Worm (Caenorhabditis elegans) whole organism, mixed stage, embryonic: Measurements from ENCODE around the gene T05C3.2.

Experiments used
- M03D4.4 ChIP-seq: sonication (generic microtip); optimal IDR thresholded peaks from 2 replicates; lab custom pipeline; 2017; ENCODE audit warnings: mild to moderate bottlenecking, missing genetic modification characterization, missing compliant biosample characterization
- bed-3 ChIP-seq: fragments of 200-800 bp; sonication (Bioruptor generic); optimal IDR thresholded peaks from 3 replicates; lab custom pipeline; 2018; ENCODE audit warnings: mild to moderate bottlenecking, missing genetic modification characterization, moderate library complexity, missing compliant biosample characterization
- blmp-1 ChIP-seq: fragments of 150-350 bp; optimal IDR thresholded peaks from 2 replicates; lab custom pipeline; 2014; ENCODE audit warnings: missing biosample characterization, missing genetic modification characterization
- ceh-39 ChIP-seq: fragments of 150-350 bp; optimal IDR thresholded peaks from 2 replicates; lab custom pipeline; 2014; ENCODE audit warnings: missing biosample characterization, missing genetic modification characterization
- ceh-83 ChIP-seq: fragments of 200-800 bp; sonication (Bioruptor generic); optimal IDR thresholded peaks from 2 replicates; lab custom pipeline; 2018; ENCODE audit warnings: mild to moderate bottlenecking, missing genetic modification characterization, missing compliant biosample characterization
- ces-1 ChIP-seq: fragments of 150-350 bp; optimal IDR thresholded peaks from 2 replicates; lab custom pipeline; 2014; ENCODE audit warnings: missing biosample characterization, missing genetic modification reagents, missing genetic modification characterization
- cnd-1 ChIP-seq: fragments of 200-800 bp; sonication (Bioruptor generic); optimal IDR thresholded peaks from 2 replicates; lab custom pipeline; 2018; ENCODE audit warnings: mild to moderate bottlenecking, missing genetic modification characterization, missing compliant biosample characterization
- drap-1 ChIP-seq: fragments of 200-800 bp; sonication (Bioruptor generic); optimal IDR thresholded peaks from 3 replicates; lab custom pipeline; 2018; ENCODE audit warnings: mild to moderate bottlenecking, missing genetic modification characterization, missing compliant biosample characterization
- elt-1 ChIP-seq: sonication (generic microtip); optimal IDR thresholded peaks from 2 replicates; lab custom pipeline; 2017; ENCODE audit warnings: missing genetic modification characterization, mild to moderate bottlenecking, missing compliant biosample characterization, antibody characterized with exemption, moderate library complexity, borderline replicate concordance; ENCODE audit not compliant: insufficient read depth
- elt-3 ChIP-seq: fragments of 150-350 bp; optimal IDR thresholded peaks from 2 replicates; lab custom pipeline; 2014; ENCODE audit warnings: missing biosample characterization, missing genetic modification characterization
- flh-1 ChIP-seq: fragments of 200-800 bp; sonication (Bioruptor generic); optimal IDR thresholded peaks from 2 replicates; lab custom pipeline; 2018; ENCODE audit warnings: mild to moderate bottlenecking, missing genetic modification characterization, moderate library complexity, missing compliant biosample characterization
- ham-2 ChIP-seq: fragments of 200-800 bp; sonication (Bioruptor generic); optimal IDR thresholded peaks from 2 replicates; lab custom pipeline; 2018; ENCODE audit warnings: mild to moderate bottlenecking, missing genetic modification characterization, missing compliant biosample characterization
- hlh-1 ChIP-seq: fragments of 150-350 bp; optimal IDR thresholded peaks from 2 replicates; lab custom pipeline; 2014; ENCODE audit warnings: missing biosample characterization, missing genetic modification reagents, missing genetic modification characterization
- lin-13 ChIP-seq: fragments of 150-350 bp; optimal IDR thresholded peaks from 2 replicates; lab custom pipeline; 2014; ENCODE audit warnings: missing biosample characterization, missing genetic modification characterization
- lsy-2 ChIP-seq: fragments of 150-350 bp; optimal IDR thresholded peaks from 2 replicates; lab custom pipeline; 2014; ENCODE audit warnings: missing biosample characterization, missing genetic modification characterization
- mab-5 ChIP-seq: fragments of 150-350 bp; optimal IDR thresholded peaks from 2 replicates; lab custom pipeline; 2014; ENCODE audit warnings: missing biosample characterization, missing genetic modification characterization
- mep-1 ChIP-seq: fragments of 150-350 bp; optimal IDR thresholded peaks from 2 replicates; lab custom pipeline; 2017; ENCODE audit warnings: missing biosample characterization, missing genetic modification reagents, missing genetic modification characterization, inconsistent platforms
- mls-2 ChIP-seq: sonication (generic microtip); optimal IDR thresholded peaks from 2 replicates; lab custom pipeline; 2016; ENCODE audit warnings: mild to moderate bottlenecking, missing genetic modification characterization, moderate library complexity, missing compliant biosample characterization
- nhr-2 ChIP-seq: fragments of 150-350 bp; optimal IDR thresholded peaks from 2 replicates; lab custom pipeline; 2014; ENCODE audit warnings: missing biosample characterization, missing genetic modification characterization
- nhr-237 ChIP-seq: fragments of 150-350 bp; optimal IDR thresholded peaks from 2 replicates; lab custom pipeline; 2014; ENCODE audit warnings: missing biosample characterization, missing genetic modification characterization
- nhr-28 ChIP-seq: fragments of 150-350 bp; optimal IDR thresholded peaks from 2 replicates; lab custom pipeline; 2014; ENCODE audit warnings: missing biosample characterization, missing genetic modification characterization
- nhr-76 ChIP-seq: sonication (generic microtip); optimal IDR thresholded peaks from 2 replicates; lab custom pipeline; 2017; ENCODE audit warnings: missing biosample characterization, missing genetic modification characterization
- pha-4 ChIP-seq: fragments of 150-350 bp; optimal IDR thresholded peaks from 2 replicates; lab custom pipeline; 2018; ENCODE audit warnings: missing biosample characterization, missing genetic modification reagents, missing genetic modification characterization
- sem-2 ChIP-seq: fragments of 200-800 bp; sonication (Bioruptor generic); optimal IDR thresholded peaks from 2 replicates; lab custom pipeline; 2018; ENCODE audit warnings: mild to moderate bottlenecking, missing genetic modification characterization, missing compliant biosample characterization
- snpc-4 ChIP-seq: fragments of 150-350 bp; optimal IDR thresholded peaks from 2 replicates; lab custom pipeline; 2014; ENCODE audit warnings: missing biosample characterization, missing genetic modification characterization
- sptf-1 ChIP-seq: sonication (generic microtip); optimal IDR thresholded peaks from 2 replicates; lab custom pipeline; 2017; ENCODE audit warnings: mild to moderate bottlenecking, missing genetic modification characterization, moderate library complexity, missing compliant biosample characterization
- tbx-8 ChIP-seq: fragments of 200-800 bp; sonication (Bioruptor generic); optimal IDR thresholded peaks from 2 replicates; lab custom pipeline; 2018; ENCODE audit warnings: mild to moderate bottlenecking, missing genetic modification characterization, moderate library complexity, missing compliant biosample characterization
- unc-120 ChIP-seq: sonication (generic microtip); optimal IDR thresholded peaks from 2 replicates; lab custom pipeline; 2017; ENCODE audit warnings: missing genetic modification characterization, missing compliant biosample characterization; ENCODE audit not compliant: poor library complexity, severe bottlenecking
- unc-39 ChIP-seq: fragments of 150-350 bp; optimal IDR thresholded peaks from 2 replicates; lab custom pipeline; 2014; ENCODE audit warnings: missing biosample characterization, missing genetic modification characterization
- zip-8 ChIP-seq: fragments of 150-350 bp; optimal IDR thresholded peaks from 2 replicates; lab custom pipeline; 2014; ENCODE audit warnings: missing biosample characterization, missing genetic modification characterization
- ztf-11 ChIP-seq: fragments of 150-350 bp; optimal IDR thresholded peaks from 2 replicates; lab custom pipeline; 2014; ENCODE audit warnings: missing biosample characterization, missing genetic modification characterization

T05C3.2 gene

DNA sequence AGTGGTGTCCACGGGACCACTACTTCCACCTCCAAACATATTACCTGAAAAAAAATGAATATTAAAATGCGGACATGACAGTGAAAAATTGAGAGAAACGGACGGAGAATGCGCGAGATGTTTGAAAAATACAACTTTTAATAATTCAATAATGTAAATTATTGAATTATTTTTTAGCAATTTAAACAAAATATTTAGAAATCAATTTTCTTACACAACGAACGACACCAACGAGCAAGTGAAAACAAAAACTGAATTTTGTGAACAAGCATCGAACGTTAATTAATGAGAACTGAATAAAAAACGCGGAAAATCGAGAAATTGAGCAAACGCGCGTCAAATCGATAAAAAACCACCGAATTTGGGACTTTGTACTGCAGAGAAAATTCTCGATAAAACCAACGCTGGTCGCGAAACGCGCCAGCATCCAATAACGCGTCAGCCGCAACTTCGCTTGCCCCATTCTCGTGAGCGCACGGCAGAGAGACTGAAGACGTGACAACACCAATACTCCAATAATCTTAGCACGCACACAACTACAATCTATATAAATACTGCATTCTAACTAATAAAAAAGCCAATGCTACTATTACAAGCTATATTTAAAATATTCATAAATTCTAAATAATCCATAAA, 11.4 kb downstream of the T05C3.2 start, which contains the start of the genes dnj-19 and nhr-47 (continued):
- TF ChIP-seq sptf-1 (tag; lab: Kevin White, UChicago) (peak; percentile 90), nhr-28 (tag; lab: Kevin White, UChicago) (no peak)

ce11 chrV:5509134-5509533, 15.6 kb downstream of the T05C3.2 start:
- no peak for TF ChIP-seq tbx-8 (GFP tag; lab: Kevin White, UChicago)
- no peak for TF ChIP-seq nhr-76 (tag; lab: Kevin White, UChicago)
- no peak for TF ChIP-seq lsy-2
- TF ChIP-seq pha-4: no peak
- TF ChIP-seq cnd-1: no peak
- TF ChIP-seq sptf-1 (tag; lab: Kevin White, UChicago): no peak
- TF ChIP-seq elt-1 (tag; lab: Kevin White, UChicago): no peak
- no peak for TF ChIP-seq ceh-83 (GFP tag; lab: Kevin White, UChicago)
- no peak for TF ChIP-seq blmp-1 (tag; lab: Kevin White, UChicago)
- TF ChIP-seq snpc-4 (tag; lab: Kevin White, UChicago): no peak
- TF ChIP-seq hlh-1 (tag; lab: Kevin White, UChicago): no peak
- TF ChIP-seq unc-120 (tag; lab: Kevin White, UChicago): no peak

DNA sequence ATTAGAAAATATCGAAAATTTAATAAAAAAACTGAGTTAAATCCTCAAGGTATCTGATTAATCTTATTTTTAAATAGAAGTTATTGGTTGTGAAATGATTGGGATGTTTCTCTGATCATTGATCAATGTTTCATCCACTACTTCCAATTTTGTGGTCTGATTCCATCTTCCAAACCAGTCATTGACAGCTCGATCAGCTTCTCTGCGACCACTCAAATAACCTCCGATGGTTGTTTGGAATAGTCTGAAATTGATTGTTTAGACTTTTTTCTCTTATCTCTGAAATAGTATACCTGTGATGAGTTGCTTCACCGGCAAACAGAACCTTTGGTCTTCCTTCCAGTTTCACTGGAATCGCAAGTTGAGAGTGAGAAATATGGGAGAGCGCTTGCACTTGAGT, 16.4 kb downstream of the T05C3.2 start:
- no peak for TF ChIP-seq ceh-39 (tag; lab: Kevin White, UChicago)
- TF ChIP-seq bed-3 (GFP tag; lab: Kevin White, UChicago): no peak
- no peak for TF ChIP-seq flh-1 (GFP tag; lab: Kevin White, UChicago)
- TF ChIP-seq nhr-76 (tag; lab: Kevin White, UChicago): no peak
- no peak for TF ChIP-seq unc-39 (tag; lab: Kevin White, UChicago)
- no peak for TF ChIP-seq nhr-2
- no peak for TF ChIP-seq M03D4.4
- no peak for TF ChIP-seq tbx-8 (GFP tag; lab: Kevin White, UChicago)
- no peak for TF ChIP-seq unc-120 (tag; lab: Kevin White, UChicago)
- TF ChIP-seq lsy-2: no peak
- no peak for TF ChIP-seq ham-2 (GFP tag; lab: Kevin White, UChicago)
- no peak for TF ChIP-seq nhr-237
- TF ChIP-seq zip-8 (tag; lab: Kevin White, UChicago): no peak
- TF ChIP-seq hlh-1 (tag; lab: Kevin White, UChicago): no peak
- no peak for TF ChIP-seq ces-1 (GFP tag; lab: Kevin White, UChicago)
- no peak for TF ChIP-seq mls-2 (tag; lab: Kevin White, UChicago)
- no peak for TF ChIP-seq cnd-1

ce11 chrV:5511720-5512119, 18.2 kb downstream of the T05C3.2 start:
- no peak for TF ChIP-seq mep-1 (tag; lab: Kevin White, UChicago)
- no peak for TF ChIP-seq snpc-4 (tag; lab: Kevin White, UChicago)
- TF ChIP-seq ceh-39 (tag; lab: Kevin White, UChicago): no peak
- no peak for TF ChIP-seq ces-1 (GFP tag; lab: Kevin White, UChicago)
- no peak for TF ChIP-seq elt-3 (tag; lab: Kevin White, UChicago)
- no peak for TF ChIP-seq zip-8 (tag; lab: Kevin White, UChicago)
- TF ChIP-seq mab-5 (tag; lab: Kevin White, UChicago): no peak

DNA sequence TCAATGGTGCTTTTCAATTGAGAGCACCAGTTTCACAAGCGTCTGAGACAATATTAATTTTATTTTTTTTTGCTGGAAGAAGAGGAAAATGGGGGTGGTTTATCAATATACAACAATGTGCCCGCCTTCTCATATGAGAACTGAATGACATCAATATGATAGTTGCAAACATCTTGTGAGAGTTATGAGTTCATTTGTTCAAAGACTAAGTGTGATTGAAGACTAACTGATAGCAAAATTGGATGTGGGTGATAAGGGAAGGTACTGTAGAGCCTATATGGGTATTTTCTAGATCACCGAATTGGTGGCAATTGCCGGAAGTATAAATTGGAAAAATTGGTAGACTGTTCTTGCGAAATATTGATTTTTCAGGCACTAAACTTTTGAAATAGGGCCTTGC, 19.0 kb downstream of the T05C3.2 start:
- TF ChIP-seq sem-2 (GFP tag; lab: Kevin White, UChicago): no peak
- no peak for TF ChIP-seq cnd-1
- TF ChIP-seq elt-1 (tag; lab: Kevin White, UChicago): no peak

DNA sequence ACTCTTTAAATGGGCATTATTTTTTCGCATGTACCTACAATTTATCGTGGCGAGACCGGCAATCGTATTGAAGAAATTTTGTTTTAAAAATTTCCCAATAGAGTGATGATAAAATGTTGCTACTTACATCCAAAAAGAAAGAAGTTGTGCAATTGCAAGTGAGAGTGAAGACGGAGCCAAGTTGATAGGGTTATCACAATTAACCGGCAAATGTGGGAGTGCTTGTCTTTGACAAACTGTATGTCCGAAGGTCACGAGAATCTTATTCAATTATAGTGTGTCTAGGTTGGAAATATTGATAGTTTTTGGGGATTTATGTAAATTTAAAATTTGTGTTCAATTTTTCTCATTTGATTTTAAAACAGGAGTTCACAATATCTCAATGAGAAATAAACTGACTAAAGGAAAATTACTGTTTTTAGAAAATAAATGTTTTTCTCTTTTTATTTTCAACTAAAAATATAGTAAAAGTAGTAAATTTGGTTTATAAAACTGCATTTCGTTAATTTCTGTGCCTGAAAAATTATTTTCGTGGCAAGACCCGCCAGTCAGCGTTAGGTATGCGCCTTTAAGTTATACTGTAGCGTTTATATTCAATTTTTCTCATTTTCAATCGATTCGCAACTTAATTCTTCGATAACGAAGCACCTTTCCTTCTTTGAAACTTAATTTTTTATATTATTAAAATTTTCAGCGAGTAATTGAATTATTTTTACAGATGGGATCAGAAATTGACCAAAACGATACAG, 20.3 kb downstream of the T05C3.2 start, which contains the start of the genes hpo-15 and mms-19:
Gene hpo-15 (minus strand): TSS at position 201 of the 749 bp plus-strand sequence.
Gene mms-19 (plus strand): TSS at position 719 of the 749 bp plus-strand sequence.
- TF ChIP-seq ham-2 (GFP tag; lab: Kevin White, UChicago) (no peak), drap-1 (GFP tag; lab: Kevin White, UChicago) (no peak), ztf-11 (tag; lab: Kevin White, UChicago) (no peak), bed-3 (GFP tag; lab: Kevin White, UChicago) (no peak), zip-8 (tag; lab: Kevin White, UChicago) (no peak), nhr-28 (tag; lab: Kevin White, UChicago) (no peak), sptf-1 (tag; lab: Kevin White, UChicago) (no peak), ceh-39 (tag; lab: Kevin White, UChicago) (no peak), lin-13 (tag; lab: Kevin White, UChicago) (no peak), mep-1 (tag; lab: Kevin White, UChicago) (no peak), tbx-8 (GFP tag; lab: Kevin White, UChicago) (no peak), ces-1 (GFP tag; lab: Kevin White, UChicago) (no peak), hlh-1 (tag; lab: Kevin White, UChicago) (no peak), unc-120 (tag; lab: Kevin White, UChicago) (no peak), elt-3 (tag; lab: Kevin White, UChicago) (no peak), pha-4 (no peak), nhr-2 (no peak), lsy-2 (no peak), nhr-76 (tag; lab: Kevin White, UChicago) (no peak)
